Fruit fly (Drosophila melanogaster): ENCODE measurements around the gene pcx.

Gene pcx

DNA sequence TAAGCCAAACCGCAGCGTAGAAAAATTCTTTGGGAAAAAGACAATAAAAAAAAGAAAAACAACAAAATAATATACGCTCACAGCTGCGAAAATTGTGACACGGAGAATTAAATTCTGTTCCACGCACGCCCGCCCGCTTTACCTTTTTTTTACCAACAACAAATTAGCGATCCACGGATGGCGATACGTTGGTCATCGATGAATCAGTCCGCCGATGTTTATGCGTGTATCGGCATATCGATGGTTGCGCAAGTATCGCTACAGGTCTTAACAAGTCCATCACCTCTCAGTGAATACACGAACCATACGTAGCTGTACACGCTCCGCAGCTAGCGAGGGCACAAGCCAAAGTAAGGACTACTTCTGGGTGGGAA lies 45.4 kb downstream of the pcx start, which contains the start of gene CG2924 (continued):
- peak; percentile 98 for TF ChIP-seq nerfin-2 (GFP tag; IDR thresholded peaks at IDR 0.05; ENCODE audit: partially characterized antibody)
- TF ChIP-seq psq (GFP tag; optimal IDR thresholded peaks at IDR 0.05): no peak
- TF ChIP-seq dimm (GFP tag; IDR thresholded peaks at IDR 0.05): no peak
- peak; percentile 99 for TF ChIP-seq tna (GFP tag; IDR thresholded peaks at IDR 0.05; ENCODE audit: partially characterized antibody)
- no peak for TF ChIP-seq Usf (GFP tag; optimal IDR thresholded peaks at IDR 0.05)
- TF ChIP-seq CG1603 (tag; optimal IDR thresholded peaks at IDR 0.05): peak; percentile 93
- no peak for TF ChIP-seq hkb (optimal IDR thresholded peaks at IDR 0.05)
- no peak for TF ChIP-seq hkb (GFP tag; IDR thresholded peaks at IDR 0.05)
- TF ChIP-seq run (tag; optimal IDR thresholded peaks at IDR 0.05): peak; percentile 9
- no peak for TF ChIP-seq Ssrp (tag; optimal IDR thresholded peaks at IDR 0.05)
- TF ChIP-seq CG3726 (GFP tag; IDR thresholded peaks at IDR 0.05): no peak
- TF ChIP-seq Dref (GFP tag; IDR thresholded peaks at IDR 0.05): peak; percentile 100
- no peak for TF ChIP-seq CG2875 (GFP tag; optimal IDR thresholded peaks at IDR 0.05)
- TF ChIP-seq Sry-β (GFP tag; optimal IDR thresholded peaks at IDR 0.05): no peak
- TF ChIP-seq cg (GFP tag; optimal IDR thresholded peaks at IDR 0.05): peak; percentile 64
- TF ChIP-seq Ets97D (GFP tag; optimal IDR thresholded peaks at IDR 0.05): peak; percentile 92
- TF ChIP-seq CG18011 (GFP tag; optimal IDR thresholded peaks at IDR 0.05): peak; percentile 22
- no peak for TF ChIP-seq fd102C (GFP tag; optimal IDR thresholded peaks at IDR 0.05)
- no peak for TF ChIP-seq jigr1 (GFP tag; IDR thresholded peaks at IDR 0.05)
- TF ChIP-seq seq (GFP tag; IDR thresholded peaks at IDR 0.05): no peak
- TF ChIP-seq sr (GFP tag; IDR thresholded peaks at IDR 0.05): peak; percentile 47; the same call in 2 of the 3 replicates
- peak; percentile 21 for TF ChIP-seq pnt (GFP tag; optimal IDR thresholded peaks at IDR 0.05)
- peak; percentile 40 for TF ChIP-seq CG13775 (GFP tag; optimal IDR thresholded peaks at IDR 0.05)
- no peak for TF ChIP-seq salm (tag; optimal IDR thresholded peaks at IDR 0.05)
- TF ChIP-seq CkIIα-i1 (GFP tag; IDR thresholded peaks at IDR 0.05): no peak
- TF ChIP-seq CG15514 (GFP tag; optimal IDR thresholded peaks at IDR 0.05): peak; percentile 93
- TF ChIP-seq nau (GFP tag; optimal IDR thresholded peaks at IDR 0.05): no peak
- no peak for TF ChIP-seq croc (GFP tag; conservative IDR thresholded peaks at IDR 0.05)
- TF ChIP-seq CG5245 (GFP tag; optimal IDR thresholded peaks at IDR 0.05): peak; percentile 21
- TF ChIP-seq CG11504 (tag; optimal IDR thresholded peaks at IDR 0.05): no peak
- peak; percentile 49 for TF ChIP-seq CG10366 (GFP tag; IDR thresholded peaks at IDR 0.05)
- peak; percentile 32; the same call in 1 of the 2 replicates for TF ChIP-seq ttk (GFP tag; IDR thresholded peaks at IDR 0.05)
- peak; percentile 89 for TF ChIP-seq slbo (GFP tag; IDR thresholded peaks at IDR 0.05)
- no peak for TF ChIP-seq nom (GFP tag; optimal IDR thresholded peaks at IDR 0.05)
- no peak for TF ChIP-seq pros (GFP tag; optimal IDR thresholded peaks at IDR 0.05)
- no peak for TF ChIP-seq cad (GFP tag; optimal IDR thresholded peaks at IDR 0.05)
- TF ChIP-seq Hsf (GFP tag; optimal IDR thresholded peaks at IDR 0.05): peak; percentile 44
- TF ChIP-seq Drgx (GFP tag; IDR thresholded peaks at IDR 0.05): no peak
- no peak for TF ChIP-seq CG8089 (GFP tag; optimal IDR thresholded peaks at IDR 0.05)
- TF ChIP-seq CG10274 (GFP tag; optimal IDR thresholded peaks at IDR 0.05): no peak
- TF ChIP-seq pan (optimal IDR thresholded peaks at IDR 0.05): no peak
- TF ChIP-seq pan (GFP tag; optimal IDR thresholded peaks at IDR 0.05 in 1 of 2, IDR thresholded peaks at IDR 0.05 in 1 of 2): no peak
- peak in 1 of 3 experiments; percentile 4 for TF ChIP-seq Stat92E (GFP tag; optimal IDR thresholded peaks at IDR 0.05)
- 0 out of 2 replicates have a peak, but pooled peaks have one; percentile 43 for TF ChIP-seq CG14014 (GFP tag; IDR thresholded peaks at IDR 0.05)
- TF ChIP-seq Fer3 (tag; optimal IDR thresholded peaks at IDR 0.05): no peak
- TF ChIP-seq Max (GFP tag; optimal IDR thresholded peaks at IDR 0.05): peak; percentile 51
- no peak for TF ChIP-seq Hr39 (optimal IDR thresholded peaks at IDR 0.05)
- TF ChIP-seq CG9932 (GFP tag; IDR thresholded peaks at IDR 0.05): peak; percentile 95
- TF ChIP-seq Hr78 (GFP tag; optimal IDR thresholded peaks at IDR 0.05): no peak
- TF ChIP-seq HLH4C (GFP tag; IDR thresholded peaks at IDR 0.05; ENCODE audit: partially characterized antibody): peak; percentile 99
- no peak for TF ChIP-seq CG1529 (GFP tag; optimal IDR thresholded peaks at IDR 0.05)
- TF ChIP-seq Kr (GFP tag; optimal IDR thresholded peaks at IDR 0.05): no peak
